Worm (Caenorhabditis elegans): ENCODE results near the gene rack-1.

Gene rack-1

DNA sequence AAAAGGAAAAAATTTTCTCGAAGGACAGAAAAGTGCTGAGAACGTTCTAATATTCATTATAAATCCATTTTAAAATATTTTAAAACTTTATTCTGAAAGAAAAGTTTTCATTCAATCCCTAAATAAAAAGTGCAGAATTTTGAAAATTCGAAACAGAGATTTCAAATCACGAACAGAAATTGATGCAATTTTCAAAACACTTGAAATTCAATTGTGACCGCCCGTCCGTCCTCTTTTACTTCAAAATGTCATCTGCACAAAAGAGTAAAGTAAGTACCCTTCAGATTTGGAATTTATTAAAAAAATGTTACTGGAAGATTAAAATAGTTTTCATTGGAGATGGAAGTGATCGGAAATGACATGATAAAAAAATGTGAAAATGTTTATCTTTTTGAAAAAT lies 12.0 kb downstream of the rack-1 start:
- TF ChIP-seq nhr-12 (tag; optimal IDR thresholded peaks at IDR 0.05) (no peak), nhr-77 (tag; optimal IDR thresholded peaks at IDR 0.05) (no peak), sma-9 (GFP tag; optimal IDR thresholded peaks at IDR 0.05) (no peak), sma-9 (tag; optimal IDR thresholded peaks at IDR 0.05) (no peak), elt-1 (tag; optimal IDR thresholded peaks at IDR 0.05) (no peak), nhr-23 (tag; optimal IDR thresholded peaks at IDR 0.05) (no peak), ceh-16 (tag; optimal IDR thresholded peaks at IDR 0.05) (no peak), sma-3 (GFP tag; optimal IDR thresholded peaks at IDR 0.05) (no peak), nhr-21 (tag; optimal IDR thresholded peaks at IDR 0.05) (no peak), elt-3 (tag; optimal IDR thresholded peaks at IDR 0.05) (no peak)

DNA sequence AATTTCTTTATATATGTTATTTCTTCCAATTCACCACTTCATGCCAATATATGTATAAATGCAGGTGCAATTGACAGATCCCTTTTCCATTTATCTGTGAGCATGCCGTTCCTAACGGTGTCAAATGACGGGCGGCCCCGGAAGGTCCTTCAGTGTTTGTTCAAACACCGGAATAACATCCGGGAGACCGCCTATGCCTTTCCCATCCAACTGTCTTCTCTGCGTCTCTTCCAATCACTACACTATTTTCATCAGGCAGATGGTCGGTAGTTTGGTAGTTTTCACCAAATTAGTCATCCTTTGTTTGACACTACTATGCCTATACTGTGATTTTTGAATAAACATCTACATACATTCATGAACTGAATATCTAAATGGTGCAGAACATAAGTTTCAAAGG lies 14.1 kb downstream of the rack-1 start:
- TF ChIP-seq mdl-1 (tag; optimal IDR thresholded peaks at IDR 0.05) (no peak), ZK546.5 (tag; optimal IDR thresholded peaks at IDR 0.05) (no peak), elt-1 (tag; optimal IDR thresholded peaks at IDR 0.05) (no peak), lin-39 (tag; optimal IDR thresholded peaks at IDR 0.05) (no peak), nhr-25 (tag; optimal IDR thresholded peaks at IDR 0.05) (no peak), mab-5 (tag; optimal IDR thresholded peaks at IDR 0.05) (no peak), lin-13 (GFP tag; optimal IDR thresholded peaks at IDR 0.05) (no peak), nhr-6 (tag; optimal IDR thresholded peaks at IDR 0.05) (no peak), nhr-77 (tag; optimal IDR thresholded peaks at IDR 0.05) (no peak)

DNA sequence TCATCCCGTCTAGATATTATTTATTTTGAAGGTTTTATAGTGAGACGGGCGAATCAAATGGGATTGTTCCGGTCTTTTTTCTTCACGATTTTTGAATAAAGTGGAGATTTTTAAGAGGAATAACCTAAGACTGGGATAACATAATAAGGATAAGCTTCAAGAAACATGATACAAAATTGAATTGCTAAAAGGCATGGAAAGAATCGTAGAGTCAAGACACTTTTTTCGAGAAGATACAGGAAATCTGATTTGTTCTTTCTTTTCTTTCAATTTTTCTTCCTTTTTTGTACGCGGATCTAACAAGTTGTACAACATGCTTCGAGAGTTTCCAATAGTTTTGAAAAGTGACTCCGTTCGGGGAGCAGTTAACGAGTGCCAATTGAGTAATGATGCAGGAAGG lies 15.0 kb downstream of the rack-1 start:
- TF ChIP-seq dmd-4 (tag; optimal IDR thresholded peaks at IDR 0.05) = no peak
- no peak for TF ChIP-seq fos-1 (tag; optimal IDR thresholded peaks at IDR 0.05)

DNA sequence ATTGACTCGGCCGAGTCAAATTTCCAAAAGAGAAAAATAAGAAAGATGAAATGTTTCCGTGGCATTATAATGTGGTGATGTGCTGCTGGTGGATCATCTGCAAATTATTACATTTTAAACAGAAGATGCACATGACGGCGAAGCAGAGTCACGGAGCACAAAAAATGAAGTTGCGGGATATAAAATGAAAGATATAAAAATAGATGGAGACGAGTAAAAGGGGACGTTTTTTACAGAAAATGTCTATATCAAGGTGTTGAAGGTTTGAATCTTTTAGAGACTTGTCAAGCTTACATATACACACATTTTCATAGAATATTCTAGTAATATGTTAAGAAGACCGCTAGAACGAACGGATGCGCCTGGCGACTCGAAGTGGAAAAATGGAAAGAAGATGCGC lies 17.9 kb downstream of the rack-1 start, which contains the start of gene ptrg-1:
Gene ptrg-1, minus strand, starts transcription at position 101 of the 400 bp plus-strand sequence.
- TF ChIP-seq ZK546.5 (tag; optimal IDR thresholded peaks at IDR 0.05) (no peak), lin-11 (tag; optimal IDR thresholded peaks at IDR 0.05) (no peak), elt-3 (tag; optimal IDR thresholded peaks at IDR 0.05) (no peak), nhr-129 (tag; optimal IDR thresholded peaks at IDR 0.05) (no peak), lin-39 (tag; optimal IDR thresholded peaks at IDR 0.05) (no peak), nhr-10 (tag; optimal IDR thresholded peaks at IDR 0.05) (no peak), elt-1 (tag; optimal IDR thresholded peaks at IDR 0.05) (no peak), alr-1 (tag; optimal IDR thresholded peaks at IDR 0.05) (no peak), unc-55 (GFP tag; optimal IDR thresholded peaks at IDR 0.05) (no peak), ceh-16 (tag; optimal IDR thresholded peaks at IDR 0.05) (no peak), nhr-77 (tag; optimal IDR thresholded peaks at IDR 0.05) (no peak)

DNA sequence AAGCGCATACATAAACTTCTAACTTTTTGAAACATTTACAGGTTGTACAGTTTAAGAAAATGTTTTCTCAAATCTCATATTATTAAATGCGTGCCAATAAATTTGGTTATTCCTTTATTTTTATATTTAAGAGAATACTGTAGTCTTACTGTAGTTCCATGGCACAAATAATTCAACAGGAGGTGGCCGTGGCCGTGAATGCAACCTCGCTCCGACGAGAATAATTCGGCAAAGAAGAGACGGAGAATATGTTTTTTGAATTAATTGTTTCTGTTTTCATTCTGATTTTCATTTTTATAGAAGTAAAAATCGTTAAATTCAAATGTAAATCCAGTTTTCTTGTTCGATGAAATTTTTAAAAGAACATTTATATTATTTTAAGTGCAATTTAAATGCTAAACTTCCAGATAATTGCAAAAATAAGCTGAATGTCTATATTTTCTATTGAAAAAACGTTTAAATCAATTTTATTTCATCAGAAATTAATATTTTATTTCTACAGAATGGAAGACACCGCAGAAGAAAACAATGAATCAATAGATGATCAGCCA lies 20.9 kb downstream of the rack-1 start, which contains the start of gene gon-4:
Gene gon-4, plus strand, starts transcription at position 501 of the 551 bp plus-strand sequence.
- TF ChIP-seq elt-3 (tag; optimal IDR thresholded peaks at IDR 0.05) (no peak), alr-1 (tag; optimal IDR thresholded peaks at IDR 0.05) (no peak), nhr-237 (tag; optimal IDR thresholded peaks at IDR 0.05) (no peak), ztf-11 (tag; optimal IDR thresholded peaks at IDR 0.05) (no peak), C34F6.9 (tag; optimal IDR thresholded peaks at IDR 0.05) (no peak), lin-13 (GFP tag; optimal IDR thresholded peaks at IDR 0.05) (no peak), egl-27 (tag; optimal IDR thresholded peaks at IDR 0.05) (no peak), crh-2 (tag; optimal IDR thresholded peaks at IDR 0.05) (no peak), lsy-2 (tag; optimal IDR thresholded peaks at IDR 0.05) (no peak), ZK546.5 (tag; optimal IDR thresholded peaks at IDR 0.05) (no peak), nhr-129 (tag; optimal IDR thresholded peaks at IDR 0.05) (no peak), aly-2 (tag; optimal IDR thresholded peaks at IDR 0.05) (no peak), zag-1 (tag; optimal IDR thresholded peaks at IDR 0.05) (no peak)

DNA sequence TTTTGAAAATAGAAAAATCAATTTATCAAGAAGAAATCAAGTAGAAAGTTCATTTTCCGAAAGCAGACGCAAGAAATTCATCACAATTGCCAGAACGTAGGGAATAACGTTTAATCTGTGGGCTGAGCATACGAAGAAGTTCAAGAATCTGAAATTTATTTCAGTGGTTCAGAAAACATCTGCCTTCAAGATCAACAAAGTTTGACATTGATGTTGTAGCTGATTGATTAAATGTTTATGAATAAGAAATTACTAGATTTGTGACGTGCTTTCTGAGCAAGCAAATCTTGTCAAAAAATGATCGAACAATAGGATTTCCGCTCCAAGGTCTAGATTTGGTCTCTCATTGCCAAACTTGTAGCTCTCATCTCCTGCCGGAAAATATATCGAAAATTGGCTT lies 29.7 kb downstream of the rack-1 start, which contains the start of gene K04D7.6:
Gene K04D7.6, minus strand, starts transcription at position 101 of the 400 bp plus-strand sequence.
- TF ChIP-seq ztf-1 (GFP tag; conservative IDR thresholded peaks at IDR 0.05) (no peak), nhr-6 (tag; optimal IDR thresholded peaks at IDR 0.05) (no peak), gmeb-1 (tag; optimal IDR thresholded peaks at IDR 0.05) (no peak), nhr-129 (tag; optimal IDR thresholded peaks at IDR 0.05) (no peak)

All from whole organism, L2 larva.